Fruit fly (Drosophila melanogaster) whole organism, prepupa: ENCODE measurements around the gene Cp110.
A peak's percentile ranks its signal among the peaks of the same experiment; 100 is the strongest.

ENCODE experiments used
- Sox14 ChIP-seq: fragments of 200-800 bp; sonication (Bioruptor generic); optimal IDR thresholded peaks from 3 replicates; lab custom pipeline; 2016; ENCODE audit warnings: missing biosample characterization, missing genetic modification characterization
- net ChIP-seq: fragments of 200-800 bp; sonication (Bioruptor generic); optimal IDR thresholded peaks from 3 replicates; lab custom pipeline; 2016; ENCODE audit warnings: missing biosample characterization, missing genetic modification characterization

DNA sequence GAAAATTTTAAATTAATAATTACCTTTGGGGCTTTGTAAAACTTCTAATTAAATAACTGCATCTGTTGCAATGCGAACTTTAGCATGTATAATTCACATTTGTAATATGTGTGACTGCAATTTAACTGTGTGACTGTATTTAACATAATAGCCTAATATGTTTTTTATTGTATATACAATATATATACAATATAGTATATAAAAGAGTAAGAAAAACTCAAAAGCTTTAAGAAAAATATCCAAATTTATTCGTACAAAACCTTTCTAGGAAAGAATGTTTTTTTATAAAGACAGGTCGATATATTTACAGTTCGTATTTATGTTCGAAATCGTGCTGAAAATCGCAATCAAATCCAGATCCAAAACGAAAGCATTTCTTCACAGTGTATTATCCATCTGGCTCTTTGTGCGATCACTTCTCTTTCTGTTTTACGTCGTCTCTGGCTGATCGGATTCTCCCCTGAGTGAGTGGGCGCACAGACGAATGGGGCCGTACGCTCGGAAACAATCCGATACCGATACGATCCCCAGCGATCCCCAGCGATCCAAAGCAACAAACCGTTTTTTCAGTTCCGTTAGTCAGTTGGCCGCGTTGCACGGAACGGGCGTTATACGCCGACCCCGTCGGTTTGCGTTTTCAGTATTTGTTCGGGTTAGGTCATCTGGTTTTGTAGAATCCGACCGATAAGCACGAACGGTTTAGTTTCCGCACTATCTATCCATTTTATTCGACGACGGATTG is 9.3 kb downstream of the Cp110 start:
- TF ChIP-seq Sox14: no peak
- peak; percentile 54 for TF ChIP-seq net
